Worm (Caenorhabditis elegans) whole organism, L2 larva: Measurements from ENCODE around the gene tps-1.
A peak's percentile ranks its signal among the peaks of the same experiment; 100 is the strongest.

Experiments
- C34F6.9 ChIP-seq: fragments of 150-350 bp; optimal IDR thresholded peaks from 2 replicates; lab custom pipeline; 2014; ENCODE audit warnings: missing biosample characterization, missing genetic modification characterization
- F13H6.1 ChIP-seq: sonication (generic microtip); optimal IDR thresholded peaks from 2 replicates; lab custom pipeline; 2016; ENCODE audit warnings: missing genetic modification characterization, missing compliant biosample characterization
- Y55F3AM.14 ChIP-seq: fragments of 200-800 bp; sonication (Bioruptor generic); optimal IDR thresholded peaks from 2 replicates; lab custom pipeline; 2018; ENCODE audit warnings: mild to moderate bottlenecking, missing genetic modification characterization, missing compliant biosample characterization
- ZK546.5 ChIP-seq: sonication (generic microtip); optimal IDR thresholded peaks from 2 replicates; lab custom pipeline; 2017; ENCODE audit warnings: missing biosample characterization, missing genetic modification characterization
- ama-1 ChIP-seq: fragments of 150-350 bp; optimal IDR thresholded peaks from 2 replicates; lab custom pipeline; 2018; ENCODE audit warnings: inconsistent platforms
- blmp-1 ChIP-seq: sonication (generic microtip); optimal IDR thresholded peaks from 2 replicates; lab custom pipeline; 2017; ENCODE audit warnings: missing genetic modification characterization, mild to moderate bottlenecking, missing compliant biosample characterization, antibody characterized with exemption, moderate library complexity; ENCODE audit not compliant: insufficient read depth
- ceh-16 ChIP-seq: fragments of 150-350 bp; optimal IDR thresholded peaks from 2 replicates; lab custom pipeline; 2014; ENCODE audit warnings: missing biosample characterization, missing genetic modification characterization
- ceh-82 ChIP-seq: fragments of 150-350 bp; optimal IDR thresholded peaks from 2 replicates; lab custom pipeline; 2014; ENCODE audit warnings: missing biosample characterization, missing genetic modification characterization
- crh-2 ChIP-seq: sonication (generic microtip); optimal IDR thresholded peaks from 2 replicates; lab custom pipeline; 2017; ENCODE audit warnings: missing biosample characterization, missing genetic modification characterization
- dmd-4 ChIP-seq: sonication (generic microtip); optimal IDR thresholded peaks from 2 replicates; lab custom pipeline; 2017; ENCODE audit warnings: missing biosample characterization, missing genetic modification characterization
- elt-1 ChIP-seq: fragments of 150-350 bp; optimal IDR thresholded peaks from 2 replicates; lab custom pipeline; 2014; ENCODE audit warnings: missing biosample characterization, missing genetic modification characterization
- elt-3 ChIP-seq: sonication (generic microtip); optimal IDR thresholded peaks from 2 replicates; lab custom pipeline; 2017; ENCODE audit warnings: missing biosample characterization, missing genetic modification characterization
- fos-1 ChIP-seq: fragments of 150-350 bp; optimal IDR thresholded peaks from 2 replicates; lab custom pipeline; 2014; ENCODE audit warnings: missing biosample characterization, missing genetic modification characterization
- gmeb-1 ChIP-seq: fragments of 150-350 bp; optimal IDR thresholded peaks from 2 replicates; lab custom pipeline; 2014; ENCODE audit warnings: missing biosample characterization, missing genetic modification characterization
- lin-11 ChIP-seq: fragments of 150-350 bp; sonication (generic microtip); optimal IDR thresholded peaks from 2 replicates; lab custom pipeline; 2014; ENCODE audit warnings: missing biosample characterization, missing genetic modification characterization, inconsistent platforms, mixed read lengths
- lin-13 ChIP-seq: fragments of 150-350 bp; optimal IDR thresholded peaks from 2 replicates; lab custom pipeline; 2014; ENCODE audit warnings: missing biosample characterization, missing genetic modification reagents, missing genetic modification characterization
- lin-39 ChIP-seq: fragments of 150-350 bp; optimal IDR thresholded peaks from 2 replicates; lab custom pipeline; 2014; ENCODE audit warnings: missing biosample characterization, missing genetic modification reagents, missing genetic modification characterization
- lsy-2 ChIP-seq, 2 experiments: fragments of 150-350 bp in 1 of 2; sonication (generic microtip) in 1 of 2; optimal IDR thresholded peaks; 2 replicates each; lab custom pipeline; 2014 to 2017; ENCODE audit warnings: missing biosample characterization in 2 of 2, missing genetic modification characterization in 2 of 2
- mab-5 ChIP-seq: fragments of 150-350 bp; optimal IDR thresholded peaks from 2 replicates; lab custom pipeline; 2014; ENCODE audit warnings: missing biosample characterization, missing genetic modification characterization
- mbf-1 ChIP-seq: sonication (generic microtip); optimal IDR thresholded peaks from 2 replicates; lab custom pipeline; 2017; ENCODE audit warnings: missing biosample characterization, missing genetic modification characterization
- mdl-1 ChIP-seq, 2 experiments: fragments of 150-350 bp in 1 of 2; sonication (generic microtip) in 1 of 2; optimal IDR thresholded peaks; 2 replicates each; lab custom pipeline; 2017; ENCODE audit warnings: missing biosample characterization in 2 of 2, missing genetic modification characterization in 2 of 2
- nhr-10 ChIP-seq: sonication (generic microtip); optimal IDR thresholded peaks from 2 replicates; lab custom pipeline; 2017; ENCODE audit warnings: missing biosample characterization, missing genetic modification characterization
- nhr-12 ChIP-seq: fragments of 150-350 bp; optimal IDR thresholded peaks from 2 replicates; lab custom pipeline; 2014; ENCODE audit warnings: missing biosample characterization, missing genetic modification characterization
- nhr-129 ChIP-seq: fragments of 150-350 bp; optimal IDR thresholded peaks from 2 replicates; lab custom pipeline; 2014; ENCODE audit warnings: missing biosample characterization, missing genetic modification characterization
- nhr-25 ChIP-seq: fragments of 150-350 bp; sonication (generic microtip); optimal IDR thresholded peaks from 3 replicates; lab custom pipeline; 2014; ENCODE audit warnings: missing biosample characterization, missing genetic modification characterization
- nhr-6 ChIP-seq: fragments of 150-350 bp; optimal IDR thresholded peaks from 2 replicates; lab custom pipeline; 2014; ENCODE audit warnings: missing biosample characterization, missing genetic modification characterization
- nhr-77 ChIP-seq: fragments of 150-350 bp; optimal IDR thresholded peaks from 2 replicates; lab custom pipeline; 2014; ENCODE audit warnings: missing biosample characterization, missing genetic modification characterization
- sem-4 ChIP-seq: fragments of 150-350 bp; optimal IDR thresholded peaks from 2 replicates; lab custom pipeline; 2014; ENCODE audit warnings: missing biosample characterization, missing genetic modification reagents, missing genetic modification characterization
- skn-1 ChIP-seq: sonication (generic microtip); optimal IDR thresholded peaks from 2 replicates; lab custom pipeline; 2017; ENCODE audit warnings: missing biosample characterization, missing genetic modification characterization
- sma-3 ChIP-seq: sonication (generic microtip); optimal IDR thresholded peaks from 2 replicates; lab custom pipeline; 2016; ENCODE audit warnings: missing genetic modification reagents, missing genetic modification characterization, missing compliant biosample characterization
- sma-9 ChIP-seq, 2 experiments: fragments of 150-350 bp in 1 of 2; sonication (generic microtip) in 1 of 2; optimal IDR thresholded peaks; 2 replicates each; lab custom pipeline; 2014 to 2016; ENCODE audit warnings: missing genetic modification characterization in 2 of 2, mild to moderate bottlenecking in 1 of 2, missing biosample characterization in 1 of 2, missing compliant biosample characterization in 1 of 2, missing genetic modification reagents in 1 of 2, moderate library complexity in 1 of 2
- unc-39 ChIP-seq: fragments of 150-350 bp; optimal IDR thresholded peaks from 2 replicates; lab custom pipeline; 2014; ENCODE audit warnings: missing biosample characterization, missing genetic modification characterization
- unc-55 ChIP-seq: fragments of 150-350 bp; sonication (generic microtip); optimal IDR thresholded peaks from 3 replicates; lab custom pipeline; 2014; ENCODE audit warnings: missing biosample characterization, missing genetic modification reagents, missing genetic modification characterization
- unc-62 ChIP-seq: fragments of 150-350 bp; optimal IDR thresholded peaks from 2 replicates; lab custom pipeline; 2014; ENCODE audit warnings: missing biosample characterization, missing genetic modification reagents, missing genetic modification characterization
- zag-1 ChIP-seq: fragments of 150-350 bp; optimal IDR thresholded peaks from 2 replicates; lab custom pipeline; 2014; ENCODE audit warnings: missing biosample characterization, missing genetic modification characterization
- ztf-1 ChIP-seq: fragments of 200-800 bp; sonication (Bioruptor generic); conservative IDR thresholded peaks from 2 replicates; pipeline ENCODE4 v1.3.6; 2022; ENCODE audit warnings: missing genetic modification characterization, missing compliant biosample characterization

The tps-1 gene

ce11 chrX:17474521-17475170 is at the start of gene tps-1:
tps-1 (minus strand) TSS chrX:17474534.
- TF ChIP-seq nhr-6 (tag; lab: Kevin White, UChicago) (no peak), C34F6.9 (tag; lab: Kevin White, UChicago) (peak; percentile 31), lin-11 (tag; lab: Kevin White, UChicago) (no peak), zag-1 (no peak), blmp-1 (tag; lab: Kevin White, UChicago) (no peak), sma-3 (GFP tag; lab: Kevin White, UChicago) (peak; percentile 52), ztf-1 (no peak), unc-55 (peak; percentile 3), nhr-25 (tag; lab: Kevin White, UChicago) (peak; percentile 50), nhr-12 (no peak), sma-9 (GFP tag; optimal IDR thresholded peaks at IDR 0.05; lab: Kevin White, UChicago) (peak; percentile 6), sma-9 (tag; optimal IDR thresholded peaks at IDR 0.05; lab: Kevin White, UChicago) (no peak), lsy-2 (tag; optimal IDR thresholded peaks at IDR 0.05; lab: Kevin White, UChicago) (peak in 1 of 2 experiments; percentile 2), fos-1 (tag; lab: Kevin White, UChicago) (peak; percentile 30), ZK546.5 (no peak)
- TF ChIP-seq, all 48 proteins: peak for 7

- no peak for TF ChIP-seq lin-39
- TF ChIP-seq lsy-2 (tag; optimal IDR thresholded peaks at IDR 0.05; lab: Kevin White, UChicago) = peak in 1 of 2 experiments; percentile 8
- peak; percentile 44 for TF ChIP-seq sem-4 (tag; lab: Kevin White, UChicago)
- peak in 1 of 2 experiments; percentile 29 for TF ChIP-seq mdl-1 (tag; optimal IDR thresholded peaks at IDR 0.05; lab: Kevin White, UChicago)
- peak; percentile 19 for TF ChIP-seq C34F6.9 (tag; lab: Kevin White, UChicago)
- TF ChIP-seq, all 48 proteins: peak for 4
These were observed 47.1 kb upstream of the tps-1 start for ce11 chrX:17521425-17521824.

- TF ChIP-seq gmeb-1 (no peak), C34F6.9 (tag; lab: Kevin White, UChicago) (peak; percentile 24), zag-1 (peak; percentile 36), nhr-10 (no peak), F13H6.1 (tag; lab: Kevin White, UChicago) (peak; percentile 52), elt-3 (tag; lab: Kevin White, UChicago) (no peak), nhr-77 (tag; lab: Kevin White, UChicago) (no peak), ztf-1 (no peak), ceh-16 (tag; lab: Kevin White, UChicago) (no peak), unc-55 (peak; percentile 48), lsy-2 (tag; optimal IDR thresholded peaks at IDR 0.05; lab: Kevin White, UChicago) (peak in 1 of 2 experiments; percentile 29), lin-13 (GFP tag; lab: Kevin White, UChicago) (no peak), elt-1 (no peak), skn-1 (no peak), nhr-129 (tag; lab: Kevin White, UChicago) (no peak), nhr-12 (no peak), mdl-1 (tag; optimal IDR thresholded peaks at IDR 0.05; lab: Kevin White, UChicago) (peak in 1 of 2 experiments; percentile 77), crh-2 (tag; lab: Kevin White, UChicago) (peak; percentile 47), sma-9 (GFP tag; optimal IDR thresholded peaks at IDR 0.05; lab: Kevin White, UChicago) (peak; percentile 4), sma-9 (tag; optimal IDR thresholded peaks at IDR 0.05; lab: Kevin White, UChicago) (no peak), sem-4 (tag; lab: Kevin White, UChicago) (peak; percentile 27), lin-39 (no peak), mab-5 (no peak), lin-11 (tag; lab: Kevin White, UChicago) (peak; percentile 12), ceh-82 (no peak), dmd-4 (tag; lab: Kevin White, UChicago) (no peak), mbf-1 (tag; lab: Kevin White, UChicago) (no peak), Y55F3AM.14 (peak; percentile 53), unc-62 (GFP tag; lab: Kevin White, UChicago) (no peak), nhr-25 (tag; lab: Kevin White, UChicago) (no peak), ama-1 (lab: Kevin White, UChicago) (no peak)
- TF ChIP-seq, all 48 proteins: peak for 11
These were observed 45.1 kb upstream of the tps-1 start for ce11 chrX:17519476-17519875.

- TF ChIP-seq unc-39 (tag; lab: Kevin White, UChicago) = no peak
- TF ChIP-seq mdl-1 (tag; optimal IDR thresholded peaks at IDR 0.05; lab: Kevin White, UChicago) = no peak
- peak; percentile 25 for TF ChIP-seq unc-55
- TF ChIP-seq mbf-1 (tag; lab: Kevin White, UChicago) = no peak
- no peak for TF ChIP-seq C34F6.9 (tag; lab: Kevin White, UChicago)
- no peak for TF ChIP-seq sma-3 (GFP tag; lab: Kevin White, UChicago)
- TF ChIP-seq nhr-25 (tag; lab: Kevin White, UChicago) = no peak
These were observed 44.0 kb upstream of the tps-1 start for ce11 chrX:17518293-17518692.
